Worm (Caenorhabditis elegans) whole organism, L4/young adult: ENCODE data around the gene clec-63.

Experiments
- W03F9.2 ChIP-seq: fragments of 150-350 bp; optimal IDR thresholded peaks from 2 replicates; lab custom pipeline; 2014; ENCODE audit warnings: missing biosample characterization, missing genetic modification characterization
- dao-5 ChIP-seq: sonication (generic microtip); optimal IDR thresholded peaks from 2 replicates; lab custom pipeline; 2016; ENCODE audit warnings: missing genotype, missing genetic modification characterization, moderate library complexity, missing compliant biosample characterization
- him-1 ChIP-seq: sonication (generic microtip); optimal IDR thresholded peaks from 2 replicates; lab custom pipeline; 2016; ENCODE audit warnings: missing genotype, missing genetic modification reagents, missing genetic modification characterization, missing compliant biosample characterization

ce11 chrII:12892407-12892806 lies 3.0 kb upstream of the clec-63 start:
- TF ChIP-seq W03F9.2 (no peak), him-1 (no peak), dao-5 (tag; lab: Kevin White, UChicago) (no peak)
